Worm (Caenorhabditis elegans) whole organism, L4/young adult: ENCODE data around the gene Y4C6B.2.

Source experiments
- dao-5 ChIP-seq: sonication (generic microtip); optimal IDR thresholded peaks from 2 replicates; lab custom pipeline; 2016; ENCODE audit warnings: missing genotype, missing genetic modification characterization, moderate library complexity, missing compliant biosample characterization
- him-1 ChIP-seq: sonication (generic microtip); optimal IDR thresholded peaks from 2 replicates; lab custom pipeline; 2016; ENCODE audit warnings: missing genotype, missing genetic modification reagents, missing genetic modification characterization, missing compliant biosample characterization

- no peak for TF ChIP-seq him-1
- no peak for TF ChIP-seq dao-5 (tag; lab: Kevin White, UChicago)
Measured at ce11 chrIV:5354124-5354523, 14.8 kb downstream of the Y4C6B.2 start, which contains the start of gene Y4C6B.1.
